Fruit fly (Drosophila melanogaster) Kc167 (cell line): ENCODE results near the gene CG17378.

ENCODE experiments used
- Myc ChIP-seq: fragments of >200 bp; optimal IDR thresholded peaks from 2 replicates; lab custom pipeline; 2017; ENCODE audit warnings: missing external identifiers
- Sin3A ChIP-seq: fragments of >200 bp; optimal IDR thresholded peaks from 2 replicates; lab custom pipeline; 2018; ENCODE audit warnings: missing external identifiers
- h ChIP-seq: fragments of >200 bp; optimal IDR thresholded peaks from 3 replicates; lab custom pipeline; 2018; ENCODE audit warnings: missing external identifiers
- insv ChIP-seq: fragments of >200 bp; optimal IDR thresholded peaks from 3 replicates; lab custom pipeline; 2018; ENCODE audit warnings: missing external identifiers
- psq ChIP-seq: fragments of >200 bp; optimal IDR thresholded peaks from 2 replicates; lab custom pipeline; 2017; ENCODE audit warnings: missing external identifiers
- ttk ChIP-seq: sonication (Bioruptor generic); optimal IDR thresholded peaks from 2 replicates; lab custom pipeline; 2017; ENCODE audit warnings: missing external identifiers

DNA sequence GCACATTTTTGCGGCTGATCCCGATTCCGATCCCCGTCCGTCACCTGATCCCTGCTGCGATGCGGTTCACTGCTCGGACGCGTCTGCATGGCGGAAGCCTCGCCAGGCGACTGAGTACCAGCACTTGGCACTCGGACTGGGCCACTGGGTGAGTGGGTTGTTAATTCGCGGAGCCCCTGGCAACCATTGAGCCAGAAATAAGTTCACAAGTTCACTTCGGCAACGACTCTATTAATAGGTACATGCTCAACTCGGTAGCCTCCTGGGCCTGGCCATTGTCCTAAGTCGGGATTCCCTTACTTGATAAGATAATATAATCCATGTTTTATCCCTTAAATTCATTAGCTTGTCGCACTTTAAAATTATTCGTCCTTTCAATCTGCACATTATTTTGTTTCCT, 33.8 kb upstream of the CG17378 start, which contains the start of gene TTLL3A:
- TF ChIP-seq psq (lab: Kevin White, UChicago): no peak
- TF ChIP-seq insv (lab: Kevin White, UChicago): no peak
- no peak for TF ChIP-seq ttk
- no peak for TF ChIP-seq Sin3A (lab: Kevin White, UChicago)
- TF ChIP-seq h: no peak
- no peak for TF ChIP-seq Myc
